Fruit fly (Drosophila melanogaster) whole organism, prepupa: Measurements from ENCODE around the gene sls.

Experiments used
- Blimp-1 ChIP-seq: fragments of 200-800 bp; sonication (Bioruptor generic); optimal IDR thresholded peaks from 3 replicates; lab custom pipeline; 2017; ENCODE audit warnings: missing biosample characterization, missing genetic modification characterization, mild to moderate bottlenecking, moderate library complexity, missing genetic modification reagents
- CG10669 ChIP-seq: fragments of 200-800 bp; sonication (Bioruptor generic); optimal IDR thresholded peaks from 3 replicates; lab custom pipeline; 2018; ENCODE audit warnings: missing biosample characterization, mild to moderate bottlenecking, missing genetic modification characterization, moderate library complexity
- CG11762 ChIP-seq: fragments of 200-800 bp; sonication (Bioruptor generic); optimal IDR thresholded peaks from 3 replicates; lab custom pipeline; 2016; ENCODE audit warnings: missing biosample characterization, missing genetic modification characterization; ENCODE audit not compliant: insufficient read depth
- CG1621 ChIP-seq: fragments of 200-800 bp; sonication (Bioruptor generic); optimal IDR thresholded peaks from 3 replicates; lab custom pipeline; 2018; ENCODE audit warnings: missing biosample characterization, mild to moderate bottlenecking, missing genetic modification characterization
- CG3032 ChIP-seq: fragments of 200-800 bp; optimal IDR thresholded peaks from 2 replicates; lab custom pipeline; 2019; ENCODE audit warnings: missing biosample characterization, mild to moderate bottlenecking, missing genetic modification characterization, moderate library complexity
- CG31627 ChIP-seq: fragments of 200-800 bp; sonication (Bioruptor generic); optimal IDR thresholded peaks from 3 replicates; lab custom pipeline; 2016; ENCODE audit warnings: missing biosample characterization, missing genetic modification characterization
- CG32006 ChIP-seq: fragments of 200-800 bp; sonication (Bioruptor generic); optimal IDR thresholded peaks from 3 replicates; lab custom pipeline; 2017; ENCODE audit warnings: missing biosample characterization, mild to moderate bottlenecking, missing genetic modification characterization
- CG34406 ChIP-seq: fragments of 200-800 bp; sonication (Bioruptor generic); optimal IDR thresholded peaks from 3 replicates; lab custom pipeline; 2016; ENCODE audit warnings: missing biosample characterization, missing genetic modification characterization
- CG4318 ChIP-seq: fragments of 200-800 bp; sonication (Bioruptor generic); optimal IDR thresholded peaks from 3 replicates; lab custom pipeline; 2017; ENCODE audit warnings: missing biosample characterization, mild to moderate bottlenecking, missing genetic modification characterization
- CG6163 ChIP-seq: fragments of 200-800 bp; sonication (Bioruptor generic); IDR thresholded peaks from 3 replicates; pipeline ENCODE4 v1.3.6; 2022; ENCODE audit warnings: missing biosample characterization, missing genetic modification characterization
- CG6792 ChIP-seq: fragments of 200-800 bp; sonication (Bioruptor generic); optimal IDR thresholded peaks from 3 replicates; lab custom pipeline; 2016; ENCODE audit warnings: missing biosample characterization, missing genetic modification characterization
- CG7368 ChIP-seq: fragments of 200-800 bp; sonication (Bioruptor generic); optimal IDR thresholded peaks from 3 replicates; lab custom pipeline; 2016; ENCODE audit warnings: missing biosample characterization, missing genetic modification characterization
- CG8119 ChIP-seq: fragments of 200-800 bp; sonication (Bioruptor generic); IDR thresholded peaks from 3 replicates; pipeline ENCODE4 v1.3.6; 2022; ENCODE audit warnings: missing biosample characterization, missing genetic modification characterization
- CG8632 ChIP-seq: fragments of 200-800 bp; sonication (Bioruptor generic); optimal IDR thresholded peaks from 3 replicates; lab custom pipeline; 2016; ENCODE audit warnings: missing biosample characterization, missing genetic modification characterization
- CG9139 ChIP-seq: fragments of 200-800 bp; sonication (Bioruptor generic); optimal IDR thresholded peaks from 3 replicates; lab custom pipeline; 2017; ENCODE audit warnings: missing biosample characterization, mild to moderate bottlenecking, missing genetic modification characterization
- Eip75B ChIP-seq: fragments of 200-800 bp; sonication (Bioruptor generic); optimal IDR thresholded peaks from 3 replicates; lab custom pipeline; 2016; ENCODE audit warnings: missing biosample characterization, missing genetic modification characterization
- Eip93F ChIP-seq: fragments of 200-800 bp; sonication (Bioruptor generic); optimal IDR thresholded peaks from 2 replicates; lab custom pipeline; 2016; ENCODE audit warnings: missing biosample characterization, mild to moderate bottlenecking, missing genetic modification characterization
- Ets96B ChIP-seq: fragments of 200-800 bp; optimal IDR thresholded peaks from 2 replicates; lab custom pipeline; 2019; ENCODE audit warnings: missing biosample characterization, mild to moderate bottlenecking, missing genetic modification characterization, moderate library complexity
- Hr38 ChIP-seq: sonication (Bioruptor generic); optimal IDR thresholded peaks from 2 replicates; lab custom pipeline; 2016; ENCODE audit warnings: missing biosample characterization, missing genetic modification characterization
- Hr39 ChIP-seq: fragments of 200-800 bp; sonication (Bioruptor generic); optimal IDR thresholded peaks from 2 replicates; lab custom pipeline; 2016; ENCODE audit warnings: missing biosample characterization, missing genetic modification characterization
- Hr4 ChIP-seq: fragments of 200-800 bp; sonication (Bioruptor generic); optimal IDR thresholded peaks from 3 replicates; lab custom pipeline; 2016; ENCODE audit warnings: missing biosample characterization, missing genetic modification characterization
- Lpt ChIP-seq: fragments of 200-800 bp; sonication (Bioruptor generic); optimal IDR thresholded peaks from 3 replicates; lab custom pipeline; 2016; ENCODE audit warnings: missing biosample characterization, missing genetic modification characterization
- Met ChIP-seq: fragments of 200-800 bp; sonication (Bioruptor generic); optimal IDR thresholded peaks from 3 replicates; lab custom pipeline; 2016; ENCODE audit warnings: missing biosample characterization, missing genetic modification characterization
- Smox ChIP-seq: fragments of 200-800 bp; sonication (Bioruptor generic); optimal IDR thresholded peaks from 3 replicates; lab custom pipeline; 2016; ENCODE audit warnings: missing biosample characterization, missing genetic modification characterization
- Sox102F ChIP-seq: fragments of 200-800 bp; sonication (Bioruptor generic); optimal IDR thresholded peaks from 2 replicates; lab custom pipeline; 2016; ENCODE audit warnings: missing biosample characterization, mild to moderate bottlenecking, missing genetic modification characterization
- Sox14 ChIP-seq: fragments of 200-800 bp; sonication (Bioruptor generic); optimal IDR thresholded peaks from 3 replicates; lab custom pipeline; 2016; ENCODE audit warnings: missing biosample characterization, missing genetic modification characterization
- achi ChIP-seq: fragments of 200-800 bp; sonication (Bioruptor generic); optimal IDR thresholded peaks from 3 replicates; lab custom pipeline; 2016; ENCODE audit warnings: missing biosample characterization, missing genetic modification characterization
- acj6 ChIP-seq: fragments of 200-800 bp; sonication (Bioruptor generic); optimal IDR thresholded peaks from 3 replicates; lab custom pipeline; 2016; ENCODE audit warnings: missing biosample characterization, missing genetic modification characterization
- dac ChIP-seq: fragments of 200-800 bp; sonication (Bioruptor generic); optimal IDR thresholded peaks from 2 replicates; lab custom pipeline; 2017; ENCODE audit warnings: missing biosample characterization, mild to moderate bottlenecking, missing genetic modification characterization
- dsx ChIP-seq: fragments of 200-800 bp; optimal IDR thresholded peaks from 3 replicates; lab custom pipeline; 2019; ENCODE audit warnings: missing biosample characterization, mild to moderate bottlenecking, missing genetic modification characterization, moderate library complexity; ENCODE audit not compliant: poor library complexity, severe bottlenecking
- eg ChIP-seq: fragments of 200-800 bp; sonication (Bioruptor generic); IDR thresholded peaks from 3 replicates; pipeline ENCODE4 v1.3.6; 2022; ENCODE audit warnings: missing biosample characterization, missing genetic modification characterization
- esn ChIP-seq: fragments of 200-800 bp; sonication (Bioruptor generic); optimal IDR thresholded peaks from 2 replicates; lab custom pipeline; 2016; ENCODE audit warnings: missing biosample characterization, mild to moderate bottlenecking, missing genetic modification characterization, moderate library complexity
- fd59A ChIP-seq: fragments of 200-800 bp; sonication (Bioruptor generic); optimal IDR thresholded peaks from 2 replicates; lab custom pipeline; 2017; ENCODE audit warnings: missing biosample characterization, mild to moderate bottlenecking, missing genetic modification characterization, missing genetic modification reagents
- fd85E ChIP-seq: fragments of 200-800 bp; sonication (Bioruptor generic); optimal IDR thresholded peaks from 3 replicates; lab custom pipeline; 2016; ENCODE audit warnings: missing biosample characterization, missing genetic modification characterization
- fkh ChIP-seq: fragments of 200-800 bp; sonication (Bioruptor generic); optimal IDR thresholded peaks from 3 replicates; lab custom pipeline; 2017; ENCODE audit warnings: missing biosample characterization, mild to moderate bottlenecking, missing genetic modification characterization, moderate library complexity
- net ChIP-seq: fragments of 200-800 bp; sonication (Bioruptor generic); optimal IDR thresholded peaks from 3 replicates; lab custom pipeline; 2016; ENCODE audit warnings: missing biosample characterization, missing genetic modification characterization
- salr ChIP-seq, 2 experiments: fragments of 200-800 bp; sonication (Bioruptor generic); optimal IDR thresholded peaks; 3 replicates each; lab custom pipeline; 2016 to 2018; ENCODE audit warnings: missing biosample characterization in 2 of 2, missing genetic modification characterization in 2 of 2, mild to moderate bottlenecking in 1 of 2
- ss ChIP-seq, 2 experiments: fragments of 200-800 bp; sonication (Bioruptor generic); optimal IDR thresholded peaks; 2 replicates in 1 of 2; 3 replicates in 1 of 2; lab custom pipeline; 2017 to 2018; ENCODE audit warnings: mild to moderate bottlenecking in 2 of 2, missing biosample characterization in 2 of 2, missing genetic modification characterization in 2 of 2, moderate library complexity in 1 of 2
- svp ChIP-seq: fragments of 200-800 bp; sonication (Bioruptor generic); peaks from one replicate; lab custom pipeline; 2016; ENCODE audit warnings: missing biosample characterization, missing genetic modification characterization
- topi ChIP-seq: fragments of 200-800 bp; sonication (Bioruptor generic); optimal IDR thresholded peaks from 3 replicates; lab custom pipeline; 2016; ENCODE audit warnings: missing biosample characterization, missing genetic modification characterization

The sls gene

dm6 chr3L:2144355-2144754, 28.9 kb upstream of the sls start:
- TF ChIP-seq acj6, result no peak
- TF ChIP-seq fd85E (GFP tag; lab: Kevin White, UChicago), result no peak
- no peak for TF ChIP-seq Hr4 (GFP tag; lab: Kevin White, UChicago)
- TF ChIP-seq CG3032 (tag; lab: Kevin White, UChicago), result no peak
- no peak for TF ChIP-seq svp (GFP tag; lab: Kevin White, UChicago)
- TF ChIP-seq Blimp-1 (GFP tag; lab: Kevin White, UChicago), result no peak
- TF ChIP-seq ss (GFP tag; optimal IDR thresholded peaks at IDR 0.05; lab: Kevin White, UChicago), result no peak
- no peak for TF ChIP-seq CG6792 (GFP tag; lab: Kevin White, UChicago)
- TF ChIP-seq dsx (GFP tag; lab: Kevin White, UChicago), result no peak
- TF ChIP-seq Eip75B (GFP tag; lab: Kevin White, UChicago), result no peak
- no peak for TF ChIP-seq topi (GFP tag; lab: Kevin White, UChicago)
- TF ChIP-seq, all 60 proteins: peak for 0

DNA sequence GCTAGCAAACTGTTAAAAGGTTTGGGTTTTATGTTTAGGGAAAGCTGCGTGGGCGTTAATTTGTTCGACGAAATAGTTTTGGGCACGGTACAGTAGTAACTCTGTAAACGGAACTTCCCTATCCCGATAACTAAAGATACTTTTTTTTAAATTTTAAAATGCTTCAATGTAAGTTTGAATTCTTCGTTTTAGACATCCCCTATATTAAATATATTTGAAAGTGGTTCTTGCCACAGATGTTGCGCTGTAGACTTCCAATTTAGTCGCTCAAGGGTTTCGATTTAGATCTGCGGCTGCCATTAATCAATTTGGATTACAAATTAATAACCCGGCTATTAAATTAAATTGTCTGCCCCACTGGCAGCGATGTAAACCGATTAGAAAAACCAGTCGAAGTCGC, 27.0 kb upstream of the sls start:
- TF ChIP-seq acj6 (no peak), CG8119 (GFP tag; lab: Robert Waterston, UW) (no peak), svp (GFP tag; lab: Kevin White, UChicago) (no peak), Sox102F (GFP tag; lab: Kevin White, UChicago) (no peak), dac (GFP tag; lab: Kevin White, UChicago) (no peak), CG7368 (GFP tag; lab: Kevin White, UChicago) (no peak), eg (GFP tag; lab: Robert Waterston, UW) (no peak), Hr39 (no peak), esn (GFP tag; lab: Kevin White, UChicago) (no peak), Lpt (GFP tag; lab: Kevin White, UChicago) (no peak), CG10669 (GFP tag; lab: Kevin White, UChicago) (no peak), CG4318 (no peak)
- TF ChIP-seq, all 60 proteins: peak for 0

dm6 chr3L:2136419-2136818, 21.0 kb upstream of the sls start:
- TF ChIP-seq Sox14 (GFP tag; lab: Kevin White, UChicago), result no peak
- TF ChIP-seq CG9139 (GFP tag; lab: Kevin White, UChicago), result no peak

- TF ChIP-seq Met (GFP tag; lab: Kevin White, UChicago), result no peak
- TF ChIP-seq fkh, result no peak
- no peak for TF ChIP-seq CG34406 (GFP tag; lab: Kevin White, UChicago)
- no peak for TF ChIP-seq Eip93F (GFP tag; lab: Kevin White, UChicago)
- no peak for TF ChIP-seq CG11762
- TF ChIP-seq fd85E (GFP tag; lab: Kevin White, UChicago), result no peak
- no peak for TF ChIP-seq topi (GFP tag; lab: Kevin White, UChicago)
- TF ChIP-seq fd59A (GFP tag; lab: Kevin White, UChicago), result no peak
- TF ChIP-seq CG6163 (GFP tag; lab: Robert Waterston, UW), result no peak
- no peak for TF ChIP-seq Sox102F (GFP tag; lab: Kevin White, UChicago)
- no peak for TF ChIP-seq dsx (GFP tag; lab: Kevin White, UChicago)
- no peak for TF ChIP-seq Ets96B
- no peak for TF ChIP-seq CG1621 (tag; lab: Kevin White, UChicago)
- TF ChIP-seq Lpt (GFP tag; lab: Kevin White, UChicago), result no peak
These were observed 6.9 kb upstream of the sls start for dm6 chr3L:2122333-2122732.

- TF ChIP-seq CG4318 (no peak), salr (GFP tag; optimal IDR thresholded peaks at IDR 0.05; lab: Kevin White, UChicago) (no peak), net (GFP tag; lab: Kevin White, UChicago) (no peak), CG34406 (GFP tag; lab: Kevin White, UChicago) (no peak), Hr4 (GFP tag; lab: Kevin White, UChicago) (no peak), eg (GFP tag; lab: Robert Waterston, UW) (no peak), Hr38 (GFP tag; lab: Kevin White, UChicago) (no peak), CG1621 (tag; lab: Kevin White, UChicago) (no peak), Smox (GFP tag; lab: Kevin White, UChicago) (no peak), ss (GFP tag; optimal IDR thresholded peaks at IDR 0.05; lab: Kevin White, UChicago) (no peak), fd85E (GFP tag; lab: Kevin White, UChicago) (no peak), CG31627 (no peak), CG8632 (GFP tag; lab: Kevin White, UChicago) (no peak), CG3032 (tag; lab: Kevin White, UChicago) (no peak), CG32006 (no peak), Sox14 (GFP tag; lab: Kevin White, UChicago) (no peak), CG9139 (GFP tag; lab: Kevin White, UChicago) (no peak), esn (GFP tag; lab: Kevin White, UChicago) (no peak), achi (GFP tag; lab: Kevin White, UChicago) (no peak), Ets96B (no peak)
- TF ChIP-seq, all 60 proteins: peak for 0
These were observed 6.3 kb upstream of the sls start for dm6 chr3L:2121724-2122123.
